Worm (Caenorhabditis elegans) whole organism, young adult: ENCODE measurements around the gene ZK228.10.

ENCODE experiments used
- F52B5.7 ChIP-seq: sonication (generic microtip); optimal IDR thresholded peaks from 2 replicates; lab custom pipeline; 2016; ENCODE audit warnings: mild to moderate bottlenecking, missing genetic modification characterization, missing compliant biosample characterization
- F57C9.4 ChIP-seq: sonication (generic microtip); optimal IDR thresholded peaks from 2 replicates; lab custom pipeline; 2017; ENCODE audit warnings: mild to moderate bottlenecking, missing genetic modification characterization, missing compliant biosample characterization
- K11D2.4 ChIP-seq: fragments of 200-800 bp; sonication (Bioruptor generic); IDR thresholded peaks from 2 replicates; pipeline ENCODE4 v1.3.6; 2022; ENCODE audit warnings: missing genetic modification reagents, missing genetic modification characterization, missing compliant biosample characterization
- T26A5.8 ChIP-seq: sonication (generic microtip); optimal IDR thresholded peaks from 2 replicates; lab custom pipeline; 2016; ENCODE audit warnings: missing genetic modification characterization, missing compliant biosample characterization
- ama-1 ChIP-seq, 3 experiments: fragments of 150-350 bp in 1 of 3; sonication (generic microtip) in 2 of 3; optimal IDR thresholded peaks; 2 replicates each; lab custom pipeline; 2014 to 2018; ENCODE audit warnings: missing biosample characterization in 2 of 3, missing genetic modification characterization in 2 of 3, missing genetic modification reagents in 2 of 3
- attf-3 ChIP-seq: fragments of 200-800 bp; sonication (Bioruptor generic); conservative IDR thresholded peaks from 2 replicates; pipeline ENCODE4 v1.3.6; 2022; ENCODE audit warnings: missing genetic modification reagents, missing genetic modification characterization, missing compliant biosample characterization
- ceh-100 ChIP-seq: fragments of 200-800 bp; sonication (Bioruptor generic); IDR thresholded peaks from 2 replicates; pipeline ENCODE4 v1.3.6; 2022; ENCODE audit warnings: missing genetic modification reagents, missing genetic modification characterization, missing compliant biosample characterization
- him-1 ChIP-seq: sonication (generic microtip); optimal IDR thresholded peaks from 2 replicates; lab custom pipeline; 2016; ENCODE audit warnings: missing genotype, missing genetic modification reagents, missing genetic modification characterization, missing compliant biosample characterization
- tbx-9 ChIP-seq: sonication (generic microtip); optimal IDR thresholded peaks from 2 replicates; lab custom pipeline; 2016; ENCODE audit warnings: borderline replicate concordance, missing genetic modification characterization, inconsistent platforms, missing compliant biosample characterization
- unc-62 ChIP-seq: fragments of 150-350 bp; optimal IDR thresholded peaks from 2 replicates; lab custom pipeline; 2014; ENCODE audit warnings: missing biosample characterization, missing genetic modification reagents, missing genetic modification characterization
- xnd-1 ChIP-seq: sonication (generic microtip); optimal IDR thresholded peaks from 2 replicates; lab custom pipeline; 2016; ENCODE audit warnings: missing genotype, missing genetic modification reagents, missing genetic modification characterization, missing compliant biosample characterization

DNA sequence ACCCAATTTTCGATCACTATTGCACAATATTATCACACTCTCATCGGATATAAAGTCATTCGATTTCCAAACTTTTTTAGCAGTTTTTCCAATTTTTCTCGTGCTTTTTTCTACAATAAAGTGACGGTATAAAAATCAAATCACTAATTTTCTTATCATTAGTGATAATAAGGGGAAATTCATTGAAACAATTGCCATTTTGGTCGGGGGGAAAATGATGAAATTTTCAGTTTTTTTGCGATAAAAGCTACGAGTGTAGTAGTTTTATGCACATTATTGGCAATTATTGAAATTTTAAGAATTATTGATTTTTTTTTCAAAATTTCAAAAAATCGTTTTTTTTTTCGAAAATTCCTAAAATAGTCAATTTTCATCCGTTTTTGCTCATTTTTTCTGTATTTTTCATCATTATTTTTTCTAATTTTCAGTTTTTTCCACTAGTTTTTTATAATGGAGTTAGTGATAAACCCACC is 5.7 kb downstream of the ZK228.10 start, which contains the start of gene ZK228.4:
- TF ChIP-seq attf-3 (GFP tag; lab: Robert Waterston, UW) (no peak), xnd-1 (tag; lab: Kevin White, UChicago) (no peak), K11D2.4 (GFP tag; lab: Robert Waterston, UW) (no peak), him-1 (tag; lab: Kevin White, UChicago) (no peak), F57C9.4 (tag; lab: Kevin White, UChicago) (no peak), ama-1 (optimal IDR thresholded peaks at IDR 0.05; lab: Kevin White, UChicago) (no peak), ama-1 (GFP tag; optimal IDR thresholded peaks at IDR 0.05; lab: Kevin White, UChicago) (no peak), ceh-100 (GFP tag; lab: Robert Waterston, UW) (no peak), unc-62 (no peak), T26A5.8 (no peak), F52B5.7 (tag; lab: Kevin White, UChicago) (no peak), tbx-9 (tag; lab: Kevin White, UChicago) (no peak)
